Fruit fly (Drosophila melanogaster): ENCODE measurements around the gene TwdlY.

The TwdlY gene

DNA sequence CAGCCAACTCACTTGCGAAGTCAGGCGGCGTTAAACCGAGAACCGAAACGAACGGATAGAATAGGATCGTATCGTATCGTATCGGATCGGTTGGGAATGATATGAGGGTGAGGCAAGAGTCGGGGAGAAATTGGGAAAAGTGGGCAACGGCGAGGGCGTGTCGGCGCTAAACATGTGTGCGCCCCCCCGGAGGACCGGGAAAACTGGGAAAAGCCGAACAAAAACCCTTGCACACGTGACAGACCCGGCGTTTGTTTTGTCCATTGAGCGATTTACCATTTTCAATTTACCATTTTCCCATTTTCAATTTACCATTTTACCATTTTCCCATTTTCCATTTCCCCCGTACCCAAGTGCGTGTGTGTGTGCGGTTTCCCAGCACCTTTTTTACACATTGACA, 40.3 kb downstream of the TwdlY start:
- TF ChIP-seq CG12605 (GFP tag; IDR thresholded peaks at IDR 0.05) (no peak), Snoo (tag; optimal IDR thresholded peaks at IDR 0.05) (no peak), CG8301 (tag; optimal IDR thresholded peaks at IDR 0.05) (no peak), CG13204 (GFP tag; optimal IDR thresholded peaks at IDR 0.05) (no peak), EcR (GFP tag; optimal IDR thresholded peaks at IDR 0.05) (no peak), Pif1B (GFP tag; optimal IDR thresholded peaks at IDR 0.05) (no peak)

DNA sequence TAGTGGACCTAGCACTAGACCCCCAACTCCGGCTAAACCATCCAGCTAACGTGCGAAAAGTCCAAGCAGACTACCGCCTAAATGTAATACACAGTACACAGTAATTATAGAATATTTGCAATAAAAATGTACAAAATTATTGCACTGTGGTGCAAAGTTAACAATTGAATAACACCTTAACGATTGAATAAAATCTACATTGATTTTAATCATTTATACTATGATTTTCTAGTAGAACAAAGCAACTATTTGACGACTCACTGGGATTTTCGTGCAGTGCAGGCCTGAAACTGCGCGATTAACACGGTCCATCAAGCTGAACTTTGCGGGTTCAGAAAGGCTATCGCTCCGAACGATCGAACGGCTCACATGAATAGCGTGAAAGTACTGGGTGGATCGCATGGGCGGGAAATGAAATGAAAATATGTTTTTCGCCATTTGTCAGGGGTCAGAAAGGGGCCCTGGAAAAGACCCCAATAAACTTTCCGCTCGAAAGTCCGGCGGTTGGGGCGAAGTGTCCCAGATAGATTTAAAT, 43.5 kb downstream of the TwdlY start:
- TF ChIP-seq CG4496 (GFP tag; IDR thresholded peaks at IDR 0.05) = no peak; the same call in 2 of the 3 replicates
- no peak for TF ChIP-seq Snoo (tag; optimal IDR thresholded peaks at IDR 0.05)
- peak; percentile 36 for TF ChIP-seq CG8301 (tag; optimal IDR thresholded peaks at IDR 0.05)
- no peak for TF ChIP-seq CG12605 (GFP tag; IDR thresholded peaks at IDR 0.05)
- no peak for TF ChIP-seq CG32121 (GFP tag; IDR thresholded peaks at IDR 0.05)
- no peak for TF ChIP-seq Pif1B (GFP tag; optimal IDR thresholded peaks at IDR 0.05)
- peak; percentile 56 for TF ChIP-seq CG14655 (GFP tag; optimal IDR thresholded peaks at IDR 0.05)
- peak; percentile 21 for TF ChIP-seq Pif1A (GFP tag; optimal IDR thresholded peaks at IDR 0.05)
- no peak for TF ChIP-seq CG13204 (GFP tag; optimal IDR thresholded peaks at IDR 0.05)
- no peak for TF ChIP-seq fd96Ca (GFP tag; IDR thresholded peaks at IDR 0.05)
- no peak for TF ChIP-seq CG34367 (tag; optimal IDR thresholded peaks at IDR 0.05)
- no peak for TF ChIP-seq D1 (tag; optimal IDR thresholded peaks at IDR 0.05)
- peak; percentile 32 for TF ChIP-seq CG8159 (tag; optimal IDR thresholded peaks at IDR 0.05)
- no peak for TF ChIP-seq CG10348 (GFP tag; IDR thresholded peaks at IDR 0.05)
- no peak for TF ChIP-seq CG15710 (tag; optimal IDR thresholded peaks at IDR 0.05)
- no peak for TF ChIP-seq rn (GFP tag; IDR thresholded peaks at IDR 0.05)
- TF ChIP-seq EcR (GFP tag; optimal IDR thresholded peaks at IDR 0.05) = no peak
- no peak for TF ChIP-seq Ets98B (GFP tag; IDR thresholded peaks at IDR 0.05)
- TF ChIP-seq CG9948 (tag; optimal IDR thresholded peaks at IDR 0.05) = peak; percentile 12
- TF ChIP-seq CG17806 (tag; optimal IDR thresholded peaks at IDR 0.05) = peak; percentile 12

DNA sequence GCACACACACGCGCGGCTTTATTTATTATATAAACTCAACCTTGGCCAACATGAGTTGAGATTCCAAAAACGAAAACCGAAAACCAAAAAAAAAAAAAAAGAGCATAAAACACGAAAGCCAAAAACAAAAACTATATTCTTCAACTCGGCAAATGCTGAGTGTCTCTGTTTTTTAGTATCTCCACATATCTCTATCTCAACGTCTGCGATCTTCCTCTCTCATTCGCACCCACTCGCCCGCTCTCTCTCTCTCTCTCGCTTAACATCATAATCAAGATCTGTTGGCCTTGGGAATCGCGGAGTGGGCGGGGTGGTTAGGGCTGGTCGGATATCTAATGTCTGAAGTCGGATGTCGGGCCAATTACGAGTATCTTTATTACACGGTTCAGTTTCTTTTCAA, 45.5 kb downstream of the TwdlY start:
- TF ChIP-seq CG4496 (GFP tag; IDR thresholded peaks at IDR 0.05) = 0 out of 3 replicates have a peak, but pooled peaks have one; percentile 34
- no peak for TF ChIP-seq CG8159 (tag; optimal IDR thresholded peaks at IDR 0.05)
- TF ChIP-seq CG9948 (tag; optimal IDR thresholded peaks at IDR 0.05) = no peak

DNA sequence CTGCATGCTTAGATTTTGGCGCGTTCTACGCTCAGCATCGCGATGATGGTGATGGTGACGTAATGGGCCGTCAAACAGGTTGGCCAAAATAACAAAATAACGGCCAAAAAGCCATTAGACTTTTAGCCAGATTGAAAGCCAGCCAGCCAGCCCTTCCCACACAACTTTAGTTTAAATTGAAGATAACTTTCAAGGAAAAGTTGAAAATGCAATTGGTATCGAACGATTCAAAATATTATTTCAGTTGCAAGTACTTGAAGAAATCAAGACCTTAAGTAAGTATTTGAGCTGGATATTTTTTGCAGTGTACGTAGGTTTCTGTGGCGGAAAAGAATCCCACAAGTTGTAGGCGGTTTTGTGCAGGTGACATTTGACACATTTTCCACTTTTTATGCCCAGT, 46.3 kb downstream of the TwdlY start:
- TF ChIP-seq Ets98B (GFP tag; IDR thresholded peaks at IDR 0.05) (peak; percentile 53), CG4496 (GFP tag; IDR thresholded peaks at IDR 0.05) (0 out of 3 replicates have a peak, but pooled peaks have one; percentile 31), CG12605 (GFP tag; IDR thresholded peaks at IDR 0.05) (0 out of 2 replicates have a peak, but pooled peaks have one; percentile 44), fd96Ca (GFP tag; IDR thresholded peaks at IDR 0.05) (peak; percentile 59; the same call in 2 of the 3 replicates), CG8301 (tag; optimal IDR thresholded peaks at IDR 0.05) (no peak), CG32121 (GFP tag; IDR thresholded peaks at IDR 0.05) (peak; percentile 60), gl (tag; optimal IDR thresholded peaks at IDR 0.05) (no peak), rn (GFP tag; IDR thresholded peaks at IDR 0.05) (no peak), CG14655 (GFP tag; optimal IDR thresholded peaks at IDR 0.05) (no peak), D1 (tag; optimal IDR thresholded peaks at IDR 0.05) (no peak)

DNA sequence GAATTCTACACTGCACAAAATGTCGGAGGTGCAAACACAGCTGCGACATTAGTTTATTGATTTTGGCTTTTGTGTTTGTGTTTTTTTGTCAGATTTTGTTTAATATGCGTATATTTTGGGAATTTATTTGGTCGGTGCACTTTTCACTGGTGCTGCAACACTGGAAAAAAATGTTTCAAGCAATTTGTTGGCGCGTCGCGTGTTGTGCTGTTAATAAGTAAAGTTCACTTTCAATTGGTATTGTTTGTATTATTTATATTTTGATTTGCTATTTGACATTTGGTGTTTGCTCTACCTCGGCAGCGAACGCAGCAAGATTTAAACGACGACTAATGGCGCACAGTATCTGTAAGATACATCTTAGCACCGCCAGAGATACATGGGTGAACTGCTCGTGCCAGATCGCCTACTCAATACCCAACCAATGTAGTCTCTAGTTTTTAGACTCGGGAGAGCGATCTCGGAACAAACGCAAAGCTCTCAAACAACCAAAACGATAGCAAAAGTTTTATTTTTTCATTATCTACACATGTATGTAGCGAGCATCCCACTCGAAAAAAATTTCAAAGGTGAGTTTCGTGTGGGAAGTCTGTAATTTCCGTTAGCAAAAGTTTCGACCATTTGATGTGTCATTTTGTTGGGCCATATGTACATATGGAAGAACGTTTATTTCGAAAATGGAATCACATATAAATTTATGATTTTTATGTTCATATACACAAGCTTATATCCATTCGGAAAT, 47.6 kb downstream of the TwdlY start:
- TF ChIP-seq CG8159 (tag; optimal IDR thresholded peaks at IDR 0.05) = peak; percentile 19
- TF ChIP-seq D1 (tag; optimal IDR thresholded peaks at IDR 0.05) = no peak
- TF ChIP-seq CG12605 (GFP tag; IDR thresholded peaks at IDR 0.05) = peak; percentile 14; the same call in 1 of the 2 replicates
- TF ChIP-seq Ets98B (GFP tag; IDR thresholded peaks at IDR 0.05) = peak; percentile 66
- TF ChIP-seq CG9948 (tag; optimal IDR thresholded peaks at IDR 0.05) = peak; percentile 12
- TF ChIP-seq CG4496 (GFP tag; IDR thresholded peaks at IDR 0.05) = peak; percentile 80
- TF ChIP-seq CG17806 (tag; optimal IDR thresholded peaks at IDR 0.05) = peak; percentile 30
- TF ChIP-seq CG32121 (GFP tag; IDR thresholded peaks at IDR 0.05) = peak; percentile 74
- TF ChIP-seq Pif1A (GFP tag; optimal IDR thresholded peaks at IDR 0.05) = peak; percentile 56
- TF ChIP-seq CG34367 (tag; optimal IDR thresholded peaks at IDR 0.05) = no peak
- TF ChIP-seq CG15710 (tag; optimal IDR thresholded peaks at IDR 0.05) = no peak
- peak; percentile 79 for TF ChIP-seq fd96Ca (GFP tag; IDR thresholded peaks at IDR 0.05)
- peak; percentile 46 for TF ChIP-seq CG8301 (tag; optimal IDR thresholded peaks at IDR 0.05)
- TF ChIP-seq Pif1B (GFP tag; optimal IDR thresholded peaks at IDR 0.05) = no peak

DNA sequence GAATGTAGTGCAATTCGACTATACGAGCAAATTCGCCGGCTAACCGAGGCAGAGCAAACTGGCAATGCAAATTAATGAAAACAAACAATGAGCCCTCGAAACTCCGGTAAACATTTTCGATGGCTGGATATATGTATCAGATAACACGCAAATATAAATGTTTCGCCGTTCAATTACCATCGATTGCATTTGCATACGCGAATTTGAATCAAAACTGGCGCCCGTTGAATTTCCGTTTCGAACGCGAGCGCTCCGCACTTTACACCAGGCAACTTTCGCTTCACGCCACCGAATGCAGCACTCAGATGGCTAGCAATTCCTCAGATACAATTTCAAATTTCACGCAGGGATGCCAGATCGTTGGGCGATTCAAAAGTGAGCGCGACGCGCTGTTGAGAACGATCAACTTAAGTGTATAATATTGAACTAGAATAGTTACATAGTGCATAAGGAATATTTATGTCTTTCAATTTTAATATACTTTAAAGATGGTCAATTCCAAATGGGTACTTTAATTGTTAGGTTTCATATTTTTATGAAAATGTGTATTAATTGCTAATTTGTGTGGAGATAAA, 48.5 kb downstream of the TwdlY start, which contains the start of gene if:
TSS of gene if (minus strand) at position 294 of the 575 bp plus-strand sequence.
- no peak for TF ChIP-seq CG9948 (tag; optimal IDR thresholded peaks at IDR 0.05)
- TF ChIP-seq gl (tag; optimal IDR thresholded peaks at IDR 0.05) = no peak
- no peak for TF ChIP-seq CG14655 (GFP tag; optimal IDR thresholded peaks at IDR 0.05)
- TF ChIP-seq CG4496 (GFP tag; IDR thresholded peaks at IDR 0.05) = no peak
- peak; percentile 22; the same call in 1 of the 2 replicates for TF ChIP-seq CG12605 (GFP tag; IDR thresholded peaks at IDR 0.05)

Data from whole organism, pupa.